Fruit fly (Drosophila melanogaster) S2 (cell line): Measurements from ENCODE around the gene mIF2.

Source experiments
- CG8478 ChIP-seq: fragments of >200 bp; optimal IDR thresholded peaks from 2 replicates; lab custom pipeline; 2018
- CTCF ChIP-seq, 2 experiments: fragments of >200 bp; optimal IDR thresholded peaks; 2 replicates each; lab custom pipeline; 2018

Gene mIF2

DNA sequence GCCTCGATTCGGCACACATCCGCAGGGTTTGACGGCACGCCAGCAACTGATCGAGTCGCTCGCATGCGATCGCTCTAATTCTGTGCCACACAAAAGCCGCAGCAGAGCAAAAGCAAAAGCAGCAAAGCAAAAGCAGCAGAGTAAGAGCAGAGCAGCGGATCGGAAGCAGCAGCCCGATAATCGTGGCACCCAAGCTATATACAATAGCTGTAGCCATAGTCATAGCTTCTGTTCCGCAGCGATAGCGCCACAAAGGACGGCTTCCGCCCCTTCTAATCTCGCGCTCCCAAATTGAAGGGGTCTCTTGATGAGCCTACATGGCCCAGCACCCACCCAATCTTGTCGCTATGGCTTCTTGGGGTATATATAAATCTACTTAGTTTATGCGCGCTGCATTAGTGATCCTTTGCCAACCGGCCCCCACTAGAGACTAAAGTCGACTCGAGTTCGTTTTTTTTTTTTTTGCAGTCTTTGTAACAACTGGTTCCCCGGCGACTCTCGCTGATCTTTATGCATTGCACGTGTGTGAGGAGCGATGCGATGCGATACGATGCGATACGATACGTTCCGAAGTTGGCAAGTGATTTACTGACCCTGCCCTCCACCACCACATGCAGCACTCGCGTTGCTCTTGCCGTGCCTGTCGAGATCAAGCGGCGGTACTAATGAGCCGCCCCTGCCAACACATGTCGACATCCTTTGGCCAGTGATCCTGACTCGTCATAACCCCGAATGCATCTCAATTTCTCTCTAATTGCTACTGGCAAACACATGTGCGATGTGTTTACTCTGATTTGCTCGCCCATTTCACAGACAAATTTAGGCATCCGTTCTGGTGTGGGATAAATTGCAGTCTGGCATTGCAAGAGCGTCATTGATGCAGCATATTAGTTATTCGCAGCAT is 4.1 kb downstream of the mIF2 start, which contains the start of gene Ppn:
Gene Ppn, minus strand, starts transcription at position 51 of the 904 bp plus-strand sequence.
- TF ChIP-seq CG8478 (lab: Kevin White, UChicago): no peak

DNA sequence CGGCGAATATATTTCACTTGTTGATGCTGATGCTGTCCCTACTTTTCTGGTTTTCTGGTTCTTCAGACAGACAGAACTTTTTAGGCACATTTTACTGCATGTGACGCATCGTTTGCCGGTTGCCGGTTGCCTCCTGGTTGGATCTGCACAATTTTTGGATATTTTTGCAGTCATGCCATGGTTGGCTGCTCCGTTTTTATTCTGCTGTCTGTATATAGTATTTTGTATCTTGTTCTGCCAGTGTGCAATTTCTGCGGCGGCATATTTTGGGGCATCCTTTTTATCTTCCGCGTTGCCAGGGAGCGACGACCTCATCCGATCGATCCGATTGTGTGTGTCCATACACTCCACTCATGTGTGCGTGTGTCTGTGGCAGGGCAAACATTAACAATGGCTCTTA is 7.8 kb downstream of the mIF2 start:
- TF ChIP-seq CTCF (optimal IDR thresholded peaks at IDR 0.05; lab: Kevin White, UChicago) (no peak), CG8478 (lab: Kevin White, UChicago) (no peak)

DNA sequence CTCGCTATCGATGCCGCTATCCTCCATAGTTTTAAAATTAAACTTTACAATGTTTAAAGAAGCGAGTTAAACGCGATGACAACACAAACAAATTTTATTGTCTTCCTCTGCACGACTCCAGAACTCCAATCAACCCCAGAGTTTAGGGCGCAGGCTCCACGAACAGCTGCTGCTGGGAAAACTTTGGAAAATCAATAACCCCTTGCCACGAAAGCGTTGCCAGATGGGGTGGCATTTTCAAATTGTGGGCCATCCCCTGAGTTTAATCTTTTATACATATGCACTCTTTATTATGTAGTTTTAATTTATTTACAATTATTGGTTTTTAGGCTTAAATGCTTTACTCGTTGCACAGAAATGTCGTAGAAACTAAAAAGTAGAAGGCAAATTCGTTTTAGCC is 24.2 kb downstream of the mIF2 start, which contains the start of gene CG31051:
Gene CG31051, minus strand, starts transcription at position 115 of the 400 bp plus-strand sequence.
- no peak for TF ChIP-seq CG8478 (lab: Kevin White, UChicago)
- no peak for TF ChIP-seq CTCF (optimal IDR thresholded peaks at IDR 0.05; lab: Kevin White, UChicago)
